Worm (Caenorhabditis elegans) whole organism, mixed stage, embryonic: ENCODE measurements around the gene nspc-7.

ENCODE experiments used
- M03D4.4 ChIP-seq: sonication (generic microtip); optimal IDR thresholded peaks from 2 replicates; lab custom pipeline; 2017; ENCODE audit warnings: mild to moderate bottlenecking, missing genetic modification characterization, missing compliant biosample characterization
- bed-3 ChIP-seq: fragments of 200-800 bp; sonication (Bioruptor generic); optimal IDR thresholded peaks from 3 replicates; lab custom pipeline; 2018; ENCODE audit warnings: mild to moderate bottlenecking, missing genetic modification characterization, moderate library complexity, missing compliant biosample characterization
- blmp-1 ChIP-seq: fragments of 150-350 bp; optimal IDR thresholded peaks from 2 replicates; lab custom pipeline; 2014; ENCODE audit warnings: missing biosample characterization, missing genetic modification characterization
- ceh-39 ChIP-seq: fragments of 150-350 bp; optimal IDR thresholded peaks from 2 replicates; lab custom pipeline; 2014; ENCODE audit warnings: missing biosample characterization, missing genetic modification characterization
- ceh-43 ChIP-seq: fragments of 200-800 bp; sonication (Bioruptor generic); optimal IDR thresholded peaks from 2 replicates; lab custom pipeline; 2018; ENCODE audit warnings: mild to moderate bottlenecking, missing genetic modification characterization, moderate library complexity, missing compliant biosample characterization
- ceh-83 ChIP-seq: fragments of 200-800 bp; sonication (Bioruptor generic); optimal IDR thresholded peaks from 2 replicates; lab custom pipeline; 2018; ENCODE audit warnings: mild to moderate bottlenecking, missing genetic modification characterization, missing compliant biosample characterization
- ces-1 ChIP-seq: fragments of 150-350 bp; optimal IDR thresholded peaks from 2 replicates; lab custom pipeline; 2014; ENCODE audit warnings: missing biosample characterization, missing genetic modification reagents, missing genetic modification characterization
- cnd-1 ChIP-seq: fragments of 200-800 bp; sonication (Bioruptor generic); optimal IDR thresholded peaks from 2 replicates; lab custom pipeline; 2018; ENCODE audit warnings: mild to moderate bottlenecking, missing genetic modification characterization, missing compliant biosample characterization
- drap-1 ChIP-seq: fragments of 200-800 bp; sonication (Bioruptor generic); optimal IDR thresholded peaks from 3 replicates; lab custom pipeline; 2018; ENCODE audit warnings: mild to moderate bottlenecking, missing genetic modification characterization, missing compliant biosample characterization
- elt-1 ChIP-seq: sonication (generic microtip); optimal IDR thresholded peaks from 2 replicates; lab custom pipeline; 2017; ENCODE audit warnings: missing genetic modification characterization, mild to moderate bottlenecking, missing compliant biosample characterization, antibody characterized with exemption, moderate library complexity, borderline replicate concordance; ENCODE audit not compliant: insufficient read depth
- elt-3 ChIP-seq: fragments of 150-350 bp; optimal IDR thresholded peaks from 2 replicates; lab custom pipeline; 2014; ENCODE audit warnings: missing biosample characterization, missing genetic modification characterization
- flh-1 ChIP-seq: fragments of 200-800 bp; sonication (Bioruptor generic); optimal IDR thresholded peaks from 2 replicates; lab custom pipeline; 2018; ENCODE audit warnings: mild to moderate bottlenecking, missing genetic modification characterization, moderate library complexity, missing compliant biosample characterization
- ham-2 ChIP-seq: fragments of 200-800 bp; sonication (Bioruptor generic); optimal IDR thresholded peaks from 2 replicates; lab custom pipeline; 2018; ENCODE audit warnings: mild to moderate bottlenecking, missing genetic modification characterization, missing compliant biosample characterization
- hlh-1 ChIP-seq: fragments of 150-350 bp; optimal IDR thresholded peaks from 2 replicates; lab custom pipeline; 2014; ENCODE audit warnings: missing biosample characterization, missing genetic modification reagents, missing genetic modification characterization
- lin-13 ChIP-seq: fragments of 150-350 bp; optimal IDR thresholded peaks from 2 replicates; lab custom pipeline; 2014; ENCODE audit warnings: missing biosample characterization, missing genetic modification characterization
- lin-32 ChIP-seq: fragments of 200-800 bp; sonication (Bioruptor generic); optimal IDR thresholded peaks from 2 replicates; lab custom pipeline; 2018; ENCODE audit warnings: mild to moderate bottlenecking, missing genetic modification characterization, missing compliant biosample characterization
- lsy-2 ChIP-seq: fragments of 150-350 bp; optimal IDR thresholded peaks from 2 replicates; lab custom pipeline; 2014; ENCODE audit warnings: missing biosample characterization, missing genetic modification characterization
- mab-5 ChIP-seq: fragments of 150-350 bp; optimal IDR thresholded peaks from 2 replicates; lab custom pipeline; 2014; ENCODE audit warnings: missing biosample characterization, missing genetic modification characterization
- mep-1 ChIP-seq: fragments of 150-350 bp; optimal IDR thresholded peaks from 2 replicates; lab custom pipeline; 2017; ENCODE audit warnings: missing biosample characterization, missing genetic modification reagents, missing genetic modification characterization, inconsistent platforms
- mls-2 ChIP-seq: sonication (generic microtip); optimal IDR thresholded peaks from 2 replicates; lab custom pipeline; 2016; ENCODE audit warnings: mild to moderate bottlenecking, missing genetic modification characterization, moderate library complexity, missing compliant biosample characterization
- nhr-12 ChIP-seq: fragments of 150-350 bp; optimal IDR thresholded peaks from 2 replicates; lab custom pipeline; 2014; ENCODE audit warnings: missing biosample characterization, missing genetic modification characterization
- nhr-2 ChIP-seq: fragments of 150-350 bp; optimal IDR thresholded peaks from 2 replicates; lab custom pipeline; 2014; ENCODE audit warnings: missing biosample characterization, missing genetic modification characterization
- nhr-237 ChIP-seq: fragments of 150-350 bp; optimal IDR thresholded peaks from 2 replicates; lab custom pipeline; 2014; ENCODE audit warnings: missing biosample characterization, missing genetic modification characterization
- nhr-28 ChIP-seq: fragments of 150-350 bp; optimal IDR thresholded peaks from 2 replicates; lab custom pipeline; 2014; ENCODE audit warnings: missing biosample characterization, missing genetic modification characterization
- nhr-76 ChIP-seq: sonication (generic microtip); optimal IDR thresholded peaks from 2 replicates; lab custom pipeline; 2017; ENCODE audit warnings: missing biosample characterization, missing genetic modification characterization
- pha-4 ChIP-seq: fragments of 150-350 bp; optimal IDR thresholded peaks from 2 replicates; lab custom pipeline; 2018; ENCODE audit warnings: missing biosample characterization, missing genetic modification reagents, missing genetic modification characterization
- sem-2 ChIP-seq: fragments of 200-800 bp; sonication (Bioruptor generic); optimal IDR thresholded peaks from 2 replicates; lab custom pipeline; 2018; ENCODE audit warnings: mild to moderate bottlenecking, missing genetic modification characterization, missing compliant biosample characterization
- snpc-4 ChIP-seq: fragments of 150-350 bp; optimal IDR thresholded peaks from 2 replicates; lab custom pipeline; 2014; ENCODE audit warnings: missing biosample characterization, missing genetic modification characterization
- sptf-1 ChIP-seq: sonication (generic microtip); optimal IDR thresholded peaks from 2 replicates; lab custom pipeline; 2017; ENCODE audit warnings: mild to moderate bottlenecking, missing genetic modification characterization, moderate library complexity, missing compliant biosample characterization
- tbx-8 ChIP-seq: fragments of 200-800 bp; sonication (Bioruptor generic); optimal IDR thresholded peaks from 2 replicates; lab custom pipeline; 2018; ENCODE audit warnings: mild to moderate bottlenecking, missing genetic modification characterization, moderate library complexity, missing compliant biosample characterization
- unc-120 ChIP-seq: sonication (generic microtip); optimal IDR thresholded peaks from 2 replicates; lab custom pipeline; 2017; ENCODE audit warnings: missing genetic modification characterization, missing compliant biosample characterization; ENCODE audit not compliant: poor library complexity, severe bottlenecking
- unc-39 ChIP-seq: fragments of 150-350 bp; optimal IDR thresholded peaks from 2 replicates; lab custom pipeline; 2014; ENCODE audit warnings: missing biosample characterization, missing genetic modification characterization
- unc-62 ChIP-seq: fragments of 150-350 bp; optimal IDR thresholded peaks from 2 replicates; lab custom pipeline; 2014; ENCODE audit warnings: missing biosample characterization, missing genetic modification reagents, missing genetic modification characterization
- zip-8 ChIP-seq: fragments of 150-350 bp; optimal IDR thresholded peaks from 2 replicates; lab custom pipeline; 2014; ENCODE audit warnings: missing biosample characterization, missing genetic modification characterization
- ztf-11 ChIP-seq: fragments of 150-350 bp; optimal IDR thresholded peaks from 2 replicates; lab custom pipeline; 2014; ENCODE audit warnings: missing biosample characterization, missing genetic modification characterization

Gene nspc-7

ce11 chrX:8554029-8554428 lies 12.4 kb downstream of the nspc-7 start:
- TF ChIP-seq ceh-43 (GFP tag; lab: Kevin White, UChicago) = no peak
- peak; percentile 65 for TF ChIP-seq elt-1 (tag; lab: Kevin White, UChicago)
- TF ChIP-seq blmp-1 (tag; lab: Kevin White, UChicago) = peak; percentile 73

- no peak for TF ChIP-seq ceh-43 (GFP tag; lab: Kevin White, UChicago)
- peak; percentile 24 for TF ChIP-seq sptf-1 (tag; lab: Kevin White, UChicago)
- peak; percentile 77 for TF ChIP-seq unc-120 (tag; lab: Kevin White, UChicago)
- TF ChIP-seq unc-62 (GFP tag; lab: Kevin White, UChicago) = no peak
- no peak for TF ChIP-seq flh-1
- TF ChIP-seq nhr-12 (tag; lab: Kevin White, UChicago) = no peak
- peak; percentile 44 for TF ChIP-seq mls-2
- TF ChIP-seq nhr-28 = no peak
- no peak for TF ChIP-seq unc-39 (tag; lab: Kevin White, UChicago)
- no peak for TF ChIP-seq lsy-2 (tag; lab: Kevin White, UChicago)
- TF ChIP-seq nhr-76 = no peak
- TF ChIP-seq lin-32 (GFP tag; lab: Kevin White, UChicago) = peak; percentile 18
- TF ChIP-seq snpc-4 = no peak
- TF ChIP-seq ham-2 (GFP tag; lab: Kevin White, UChicago) = no peak
- TF ChIP-seq cnd-1 (tag; lab: Kevin White, UChicago) = no peak
- peak; percentile 17 for TF ChIP-seq M03D4.4 (tag; lab: Kevin White, UChicago)
- no peak for TF ChIP-seq tbx-8 (GFP tag; lab: Kevin White, UChicago)
- TF ChIP-seq mab-5 (tag; lab: Kevin White, UChicago) = no peak
- TF ChIP-seq bed-3 = no peak
- peak; percentile 54 for TF ChIP-seq ceh-39 (tag; lab: Kevin White, UChicago)
- TF ChIP-seq elt-1 (tag; lab: Kevin White, UChicago) = no peak
- TF ChIP-seq hlh-1 (tag; lab: Kevin White, UChicago) = no peak
- TF ChIP-seq blmp-1 (tag; lab: Kevin White, UChicago) = no peak
- peak; percentile 27 for TF ChIP-seq ces-1 (GFP tag; lab: Kevin White, UChicago)
- TF ChIP-seq nhr-2 (tag; lab: Kevin White, UChicago) = peak; percentile 56
- no peak for TF ChIP-seq nhr-237 (tag; lab: Kevin White, UChicago)
- TF ChIP-seq elt-3 (tag; lab: Kevin White, UChicago) = no peak
- TF ChIP-seq mep-1 (tag; lab: Kevin White, UChicago) = peak; percentile 43
- no peak for TF ChIP-seq ztf-11
- no peak for TF ChIP-seq sem-2 (GFP tag; lab: Kevin White, UChicago)
- peak; percentile 36 for TF ChIP-seq lin-13 (tag; lab: Kevin White, UChicago)
- TF ChIP-seq zip-8 (tag; lab: Kevin White, UChicago) = no peak
- no peak for TF ChIP-seq ceh-83 (GFP tag; lab: Kevin White, UChicago)
- no peak for TF ChIP-seq drap-1 (GFP tag; lab: Kevin White, UChicago)
- TF ChIP-seq pha-4 (tag; lab: Kevin White, UChicago) = peak; percentile 36
- TF ChIP-seq, all 35 proteins: peak for 11
Measured at ce11 chrX:8556614-8557196, 15.0 kb downstream of the nspc-7 start, which contains the start of gene utx-1. Gene utx-1, plus strand, starts transcription at chrX:8557146.

- TF ChIP-seq ceh-83 (GFP tag; lab: Kevin White, UChicago) = no peak
- TF ChIP-seq sem-2 (GFP tag; lab: Kevin White, UChicago) = no peak
Measured at ce11 chrX:8562586-8562985, 20.9 kb downstream of the nspc-7 start.
